Worm (Caenorhabditis elegans): ENCODE measurements around the gene Y11D7A.3.

DNA sequence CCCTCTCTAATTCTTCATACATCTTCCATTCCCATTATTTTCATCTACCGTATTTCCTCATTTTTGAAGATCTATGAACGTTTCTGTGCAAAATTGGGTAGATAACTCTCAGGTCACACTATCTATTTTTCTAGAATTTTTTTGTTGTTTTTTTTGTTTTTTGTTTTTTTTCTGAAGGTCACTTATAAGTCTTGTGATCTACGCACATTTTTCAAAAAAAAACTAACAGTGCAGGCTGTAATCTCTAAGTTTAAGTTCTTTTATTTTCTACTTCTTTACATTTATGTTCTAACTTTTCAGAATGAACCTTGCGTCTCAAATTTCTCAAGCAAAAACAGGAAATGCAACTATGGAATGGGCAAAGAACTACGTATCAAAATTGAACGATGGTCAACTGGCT is 36.9 kb downstream of the Y11D7A.3 start, which contains the start of gene flh-3:
- TF ChIP-seq efl-1 (GFP tag; optimal IDR thresholded peaks at IDR 0.05) = no peak
- TF ChIP-seq unc-130 (GFP tag; optimal IDR thresholded peaks at IDR 0.05) = no peak
- TF ChIP-seq nhr-179 (tag; optimal IDR thresholded peaks at IDR 0.05) = no peak
- no peak for TF ChIP-seq hlh-12 (tag; optimal IDR thresholded peaks at IDR 0.05)
- TF ChIP-seq snpc-4 (GFP tag; optimal IDR thresholded peaks at IDR 0.05) = no peak
- no peak for TF ChIP-seq snpc-4 (tag; optimal IDR thresholded peaks at IDR 0.05)
- no peak for TF ChIP-seq B0035.1 (tag; optimal IDR thresholded peaks at IDR 0.05)
- TF ChIP-seq akir-1 (GFP tag; optimal IDR thresholded peaks at IDR 0.05) = no peak
- no peak for TF ChIP-seq aptf-3 (GFP tag; IDR thresholded peaks at IDR 0.05)
- no peak for TF ChIP-seq F22D6.2 (tag; optimal IDR thresholded peaks at IDR 0.05)

Measured in whole organism, young adult.